Worm (Caenorhabditis elegans) whole organism, late embryonic: ENCODE results near the gene W08F4.1.

Experiments
- F13H6.1 ChIP-seq: sonication (generic microtip); optimal IDR thresholded peaks from 2 replicates; lab custom pipeline; 2016; ENCODE audit warnings: missing genetic modification characterization, missing compliant biosample characterization
- dmd-4 ChIP-seq: sonication (generic microtip); optimal IDR thresholded peaks from 2 replicates; lab custom pipeline; 2016; ENCODE audit warnings: borderline replicate concordance, missing genetic modification characterization, missing compliant biosample characterization
- nfya-1 ChIP-seq: sonication (generic microtip); optimal IDR thresholded peaks from 2 replicates; lab custom pipeline; 2017; ENCODE audit warnings: missing genetic modification characterization, mild to moderate bottlenecking, missing compliant biosample characterization, antibody characterized with exemption, moderate library complexity
- pat-9 ChIP-seq: fragments of 200-800 bp; sonication (Bioruptor generic); optimal IDR thresholded peaks from 2 replicates; lab custom pipeline; 2018; ENCODE audit warnings: mild to moderate bottlenecking, missing genetic modification characterization, moderate library complexity, missing compliant biosample characterization
- pha-4 ChIP-seq: fragments of 150-350 bp; optimal IDR thresholded peaks from 2 replicates; lab custom pipeline; 2018; ENCODE audit warnings: missing biosample characterization, missing genetic modification reagents, missing genetic modification characterization
- tbx-2 ChIP-seq: sonication (generic microtip); optimal IDR thresholded peaks from 2 replicates; lab custom pipeline; 2016; ENCODE audit warnings: missing genetic modification characterization, missing compliant biosample characterization

DNA sequence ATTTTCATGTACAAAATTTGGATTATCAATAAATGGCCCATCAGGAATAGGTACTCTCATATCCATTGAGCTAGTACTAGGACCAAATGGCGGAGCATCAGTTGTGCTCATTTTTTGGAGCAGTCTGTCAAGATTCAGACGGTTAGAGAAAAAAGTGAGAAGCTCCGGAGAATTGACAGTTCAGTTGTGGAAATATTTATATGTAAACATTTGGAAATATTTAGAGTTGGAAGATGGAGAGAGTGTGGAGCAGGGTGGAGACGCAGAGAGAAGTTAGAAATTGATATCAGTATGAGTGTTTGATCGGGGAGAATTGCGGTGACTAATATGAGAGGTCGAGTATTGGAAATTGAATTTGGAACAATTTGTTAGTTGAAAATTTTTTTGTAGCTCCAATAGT is 27.8 kb downstream of the W08F4.1 start:
- TF ChIP-seq dmd-4 (tag; lab: Kevin White, UChicago) (no peak), tbx-2 (tag; lab: Kevin White, UChicago) (no peak), F13H6.1 (tag; lab: Kevin White, UChicago) (no peak), pha-4 (tag; lab: Kevin White, UChicago) (no peak), pat-9 (tag; lab: Kevin White, UChicago) (no peak), nfya-1 (tag; lab: Kevin White, UChicago) (no peak)
